Worm (Caenorhabditis elegans): ENCODE measurements around the gene C13A2.4.
A peak's percentile ranks its signal among the peaks of the same experiment; 100 is the strongest.

The C13A2.4 gene

ce11 chrV:7246951-7247350 lies 32.2 kb upstream of the C13A2.4 start, which contains the start of gene C05C8.7:
Gene C05C8.7 (minus strand): TSS chrV:7247050.
- TF ChIP-seq unc-62 (GFP tag; optimal IDR thresholded peaks at IDR 0.05 in 1 of 2) (peak in 1 of 2 experiments; percentile 28), unc-62 (tag; optimal IDR thresholded peaks at IDR 0.05) (no peak), F26F4.8 (GFP tag; conservative IDR thresholded peaks at IDR 0.05) (no peak), mxl-3 (GFP tag; optimal IDR thresholded peaks at IDR 0.05) (peak; percentile 21), lsy-2 (tag; optimal IDR thresholded peaks at IDR 0.05) (no peak)

ce11 chrV:7248227-7248953 lies 30.8 kb upstream of the C13A2.4 start:
- no peak for TF ChIP-seq nhr-77 (tag; optimal IDR thresholded peaks at IDR 0.05)
- TF ChIP-seq unc-62 (GFP tag; optimal IDR thresholded peaks at IDR 0.05 in 1 of 2), result peak in 1 of 2 experiments; percentile 95
- no peak for TF ChIP-seq unc-62 (tag; optimal IDR thresholded peaks at IDR 0.05)
- no peak for TF ChIP-seq lin-15B (tag; optimal IDR thresholded peaks at IDR 0.05)
- peak; percentile 92 for TF ChIP-seq aha-1 (tag)

ce11 chrV:7255095-7255494 lies 24.1 kb upstream of the C13A2.4 start, which contains the start of gene C05C8.8:
Gene C05C8.8 (minus strand): TSS chrV:7255195.
- no peak for TF ChIP-seq ceh-20 (GFP tag; IDR thresholded peaks at IDR 0.05)
- TF ChIP-seq saeg-2 (GFP tag; IDR thresholded peaks at IDR 0.05), result no peak
- TF ChIP-seq skn-1 (tag; optimal IDR thresholded peaks at IDR 0.05), result no peak
- no peak for TF ChIP-seq zag-1 (tag; optimal IDR thresholded peaks at IDR 0.05)
- TF ChIP-seq mxl-3 (GFP tag; optimal IDR thresholded peaks at IDR 0.05), result no peak
- no peak for TF ChIP-seq fos-1 (tag; optimal IDR thresholded peaks at IDR 0.05)
- no peak for TF ChIP-seq ceh-44 (GFP tag; IDR thresholded peaks at IDR 0.05)
- no peak for TF ChIP-seq ZK546.5 (tag; optimal IDR thresholded peaks at IDR 0.05)
- no peak for TF ChIP-seq duxl-1 (tag; optimal IDR thresholded peaks at IDR 0.05; ENCODE audit: poor library complexity)
- TF ChIP-seq lsy-2 (tag; optimal IDR thresholded peaks at IDR 0.05), result no peak
- no peak for TF ChIP-seq Y75B8A.6 (GFP tag; IDR thresholded peaks at IDR 0.05)
- no peak for TF ChIP-seq zfp-2 (tag; optimal IDR thresholded peaks at IDR 0.05)

- TF ChIP-seq hmg-1.1 (GFP tag; IDR thresholded peaks at IDR 0.05), result no peak
- no peak for TF ChIP-seq arid-1 (GFP tag; conservative IDR thresholded peaks at IDR 0.05)
These were observed 20.2 kb upstream of the C13A2.4 start, which contains the start of gene C13A2.12 for ce11 chrV:7258965-7259364. Gene C13A2.12 (plus strand): TSS chrV:7259265.

- TF ChIP-seq unc-62 (GFP tag; optimal IDR thresholded peaks at IDR 0.05 in 1 of 2), result no peak
- TF ChIP-seq unc-62 (tag; optimal IDR thresholded peaks at IDR 0.05), result no peak
- TF ChIP-seq egl-43 (GFP tag; IDR thresholded peaks at IDR 0.05), result no peak
These were observed 15.1 kb upstream of the C13A2.4 start, which contains the start of gene C13A2.9 for ce11 chrV:7264042-7264441. Gene C13A2.9 (minus strand): TSS chrV:7264142.

- no peak for TF ChIP-seq ceh-82 (tag; optimal IDR thresholded peaks at IDR 0.05)
- TF ChIP-seq ztf-7 (tag; optimal IDR thresholded peaks at IDR 0.05), result no peak
- no peak for TF ChIP-seq ctbp-1 (GFP tag; IDR thresholded peaks at IDR 0.05)
- TF ChIP-seq T26A8.4 (GFP tag; IDR thresholded peaks at IDR 0.05), result no peak
These were observed 13.2 kb upstream of the C13A2.4 start, which contains the start of gene C13A2.7 for ce11 chrV:7266021-7266420. Gene C13A2.7 (plus strand): TSS chrV:7266321.

- TF ChIP-seq mxl-2 (GFP tag; conservative IDR thresholded peaks at IDR 0.05) (no peak), Y48G9A.11 (GFP tag; IDR thresholded peaks at IDR 0.05) (no peak), lin-15B (tag; optimal IDR thresholded peaks at IDR 0.05) (no peak), hmg-1.1 (GFP tag; IDR thresholded peaks at IDR 0.05) (no peak)
These were observed 9.8 kb upstream of the C13A2.4 start, which contains the start of gene C13A2.6 for ce11 chrV:7269399-7269798. Gene C13A2.6 (plus strand): TSS chrV:7269699.

Measured in whole organism, L4 larva.